Fruit fly (Drosophila melanogaster) whole organism, embryonic: ENCODE data around the gene Abl.

Experiments
- Ada2b ChIP-seq: fragments of 200-800 bp; sonication (Bioruptor generic); IDR thresholded peaks from 2 replicates; pipeline ENCODE4 v1.3.6; 2022; ENCODE audit warnings: missing biosample characterization, missing genetic modification characterization
- B-H2 ChIP-seq: fragments of 200-800 bp; sonication (Bioruptor generic); optimal IDR thresholded peaks from 2 replicates; lab custom pipeline; 2018; ENCODE audit warnings: missing biosample characterization, mild to moderate bottlenecking, missing genetic modification characterization
- Bdp1 ChIP-seq: fragments of 200-800 bp; sonication (Bioruptor generic); optimal IDR thresholded peaks from 3 replicates; lab custom pipeline; 2016; ENCODE audit warnings: missing biosample characterization, missing genetic modification characterization
- BtbVII ChIP-seq: fragments of 200-800 bp; sonication (Bioruptor generic); optimal IDR thresholded peaks from 3 replicates; lab custom pipeline; 2017; ENCODE audit warnings: missing biosample characterization, mild to moderate bottlenecking, missing genetic modification characterization
- CG10147 ChIP-seq: fragments of 200-800 bp; sonication (Bioruptor generic); optimal IDR thresholded peaks from 2 replicates; lab custom pipeline; 2019; ENCODE audit warnings: missing biosample characterization, mild to moderate bottlenecking, missing genetic modification characterization, moderate library complexity
- CG10321 ChIP-seq: fragments of 200-800 bp; sonication (Bioruptor generic); IDR thresholded peaks from 2 replicates; pipeline ENCODE4 v1.3.6; 2022; ENCODE audit warnings: missing biosample characterization, missing genetic modification characterization
- CG12155 ChIP-seq: fragments of 200-800 bp; sonication (Bioruptor generic); optimal IDR thresholded peaks from 3 replicates; lab custom pipeline; 2016; ENCODE audit warnings: missing biosample characterization, missing genetic modification characterization
- CG12299 ChIP-seq: fragments of 200-800 bp; sonication (Bioruptor generic); optimal IDR thresholded peaks from 2 replicates; lab custom pipeline; 2018; ENCODE audit warnings: missing biosample characterization, mild to moderate bottlenecking, missing genetic modification characterization
- CG1233 ChIP-seq: fragments of 200-800 bp; sonication (Bioruptor generic); optimal IDR thresholded peaks from 4 replicates; lab custom pipeline; 2018; ENCODE audit warnings: missing biosample characterization, mild to moderate bottlenecking, missing genetic modification characterization
- CG12659 ChIP-seq: fragments of 200-800 bp; sonication (Bioruptor generic); optimal IDR thresholded peaks from 3 replicates; lab custom pipeline; 2017; ENCODE audit warnings: mild to moderate bottlenecking, missing biosample characterization, missing genetic modification reagents, missing genetic modification characterization
- CG12942 ChIP-seq: fragments of 200-800 bp; sonication (Bioruptor generic); optimal IDR thresholded peaks from 3 replicates; lab custom pipeline; 2016; ENCODE audit warnings: missing biosample characterization, missing genetic modification characterization
- CG15696 ChIP-seq: fragments of 200-800 bp; sonication (Bioruptor generic); optimal IDR thresholded peaks from 2 replicates; lab custom pipeline; 2019; ENCODE audit warnings: missing biosample characterization, mild to moderate bottlenecking, missing genetic modification characterization, moderate library complexity
- CG17912 ChIP-seq: fragments of 200-800 bp; sonication (Bioruptor generic); optimal IDR thresholded peaks from 2 replicates; lab custom pipeline; 2018; ENCODE audit warnings: missing biosample characterization, mild to moderate bottlenecking, missing genetic modification characterization
- CG18599 ChIP-seq: fragments of 200-800 bp; sonication (Bioruptor generic); optimal IDR thresholded peaks from 3 replicates; lab custom pipeline; 2017; ENCODE audit warnings: missing biosample characterization, missing genetic modification characterization, mild to moderate bottlenecking, moderate library complexity, missing genetic modification reagents
- CG3407 ChIP-seq: fragments of 200-800 bp; sonication (Bioruptor generic); optimal IDR thresholded peaks from 2 replicates; lab custom pipeline; 2018; ENCODE audit warnings: missing biosample characterization, mild to moderate bottlenecking, missing genetic modification characterization
- CG42726 ChIP-seq: fragments of 200-800 bp; sonication (Bioruptor generic); IDR thresholded peaks from 2 replicates; pipeline ENCODE4 v1.3.6; 2022; ENCODE audit warnings: missing biosample characterization, missing genetic modification characterization; ENCODE audit not compliant: partially characterized antibody
- CG4707 ChIP-seq: fragments of 200-800 bp; sonication (Bioruptor generic); optimal IDR thresholded peaks from 2 replicates; lab custom pipeline; 2018; ENCODE audit warnings: missing biosample characterization, mild to moderate bottlenecking, missing genetic modification characterization, moderate library complexity
- CG6683 ChIP-seq: fragments of 200-800 bp; sonication (Bioruptor generic); optimal IDR thresholded peaks from 2 replicates; lab custom pipeline; 2017; ENCODE audit warnings: missing biosample characterization, mild to moderate bottlenecking, missing genetic modification characterization, missing genetic modification reagents
- CG7786 ChIP-seq: fragments of 200-800 bp; sonication (Bioruptor generic); optimal IDR thresholded peaks from 2 replicates; lab custom pipeline; 2016; ENCODE audit warnings: missing biosample characterization, missing genetic modification characterization
- CG7963 ChIP-seq: fragments of 200-800 bp; sonication (Bioruptor generic); IDR thresholded peaks from 3 replicates; pipeline ENCODE4 v1.3.6; 2022; ENCODE audit warnings: missing biosample characterization, missing genetic modification characterization; ENCODE audit not compliant: partially characterized antibody
- Dbx ChIP-seq: fragments of 200-800 bp; sonication (Bioruptor generic); IDR thresholded peaks from 3 replicates; pipeline ENCODE4 v1.3.6; 2022; ENCODE audit warnings: missing biosample characterization, missing genetic modification characterization
- Dek ChIP-seq: fragments of 200-800 bp; sonication (Bioruptor generic); optimal IDR thresholded peaks from 3 replicates; lab custom pipeline; 2019; ENCODE audit warnings: missing biosample characterization, mild to moderate bottlenecking, missing genetic modification characterization, moderate library complexity
- Eip74EF ChIP-seq, 2 experiments: fragments of 200-800 bp in 1 of 2; fragments of >200 bp in 1 of 2; sonication (Bioruptor generic) in 1 of 2; optimal IDR thresholded peaks; 2 replicates each; lab custom pipeline; 2017 to 2019; ENCODE audit warnings: missing biosample characterization in 2 of 2, missing genetic modification characterization in 2 of 2, mild to moderate bottlenecking in 1 of 2, moderate library complexity in 1 of 2
- Ets65A ChIP-seq: fragments of 200-800 bp; sonication (Bioruptor generic); peaks from one replicate; lab custom pipeline; 2016; ENCODE audit warnings: missing biosample characterization, missing genetic modification characterization
- Hr3 ChIP-seq: fragments of 200-800 bp; sonication (Bioruptor generic); optimal IDR thresholded peaks from 3 replicates; lab custom pipeline; 2016; ENCODE audit warnings: missing biosample characterization, missing genetic modification characterization
- Hr39 ChIP-seq: fragments of >200 bp; optimal IDR thresholded peaks from 2 replicates; lab custom pipeline; 2017
- Poxn ChIP-seq: fragments of 200-800 bp; sonication (Bioruptor generic); IDR thresholded peaks from 2 replicates; pipeline ENCODE4 v1.3.6; 2022; ENCODE audit warnings: missing biosample characterization, missing genetic modification characterization
- Sry-β ChIP-seq: fragments of 200-800 bp; sonication (Bioruptor generic); optimal IDR thresholded peaks from 2 replicates; lab custom pipeline; 2018; ENCODE audit warnings: missing biosample characterization, mild to moderate bottlenecking, missing genetic modification characterization, moderate library complexity
- YL-1 ChIP-seq: fragments of 200-800 bp; sonication (Bioruptor generic); optimal IDR thresholded peaks from 3 replicates; lab custom pipeline; 2017; ENCODE audit warnings: missing biosample characterization, mild to moderate bottlenecking, missing genetic modification characterization
- cg ChIP-seq: fragments of 200-800 bp; sonication (Bioruptor generic); optimal IDR thresholded peaks from 3 replicates; lab custom pipeline; 2019; ENCODE audit warnings: missing biosample characterization, mild to moderate bottlenecking, missing genetic modification characterization, moderate library complexity
- chn ChIP-seq: fragments of 200-800 bp; sonication (Bioruptor generic); optimal IDR thresholded peaks from 2 replicates; lab custom pipeline; 2016; ENCODE audit warnings: missing biosample characterization, missing genetic modification characterization
- ci ChIP-seq: fragments of 200-800 bp; sonication (Bioruptor generic); IDR thresholded peaks from 3 replicates; pipeline ENCODE4 v1.3.6; 2022; ENCODE audit warnings: missing biosample characterization, missing genetic modification characterization
- corto ChIP-seq: fragments of 200-800 bp; sonication (Bioruptor generic); optimal IDR thresholded peaks from 2 replicates; lab custom pipeline; 2016; ENCODE audit warnings: missing biosample characterization, mild to moderate bottlenecking, missing genetic modification characterization, moderate library complexity
- danr ChIP-seq: fragments of 200-800 bp; sonication (Bioruptor generic); IDR thresholded peaks from 2 replicates; pipeline ENCODE4 v1.3.6; 2022; ENCODE audit warnings: missing biosample characterization, missing genetic modification characterization
- dpn ChIP-seq, 2 experiments: fragments of 200-800 bp; sonication (Bioruptor generic); optimal IDR thresholded peaks; 3 replicates each; lab custom pipeline; 2016; ENCODE audit warnings: missing biosample characterization in 2 of 2, missing genetic modification characterization in 2 of 2
- ewg ChIP-seq: fragments of 200-800 bp; sonication (Bioruptor generic); optimal IDR thresholded peaks from 3 replicates; lab custom pipeline; 2017; ENCODE audit warnings: mild to moderate bottlenecking, missing biosample characterization, missing genetic modification reagents, missing genetic modification characterization
- ftz-f1 ChIP-seq: fragments of 200-800 bp; sonication (Bioruptor generic); optimal IDR thresholded peaks from 2 replicates; lab custom pipeline; 2016; ENCODE audit warnings: missing biosample characterization, missing genetic modification characterization
- grn ChIP-seq: fragments of 200-800 bp; sonication (Bioruptor generic); optimal IDR thresholded peaks from 3 replicates; lab custom pipeline; 2017; ENCODE audit warnings: missing biosample characterization, missing genetic modification characterization
- kah ChIP-seq: fragments of 200-800 bp; sonication (Bioruptor generic); optimal IDR thresholded peaks from 2 replicates; lab custom pipeline; 2018; ENCODE audit warnings: missing biosample characterization, mild to moderate bottlenecking, missing genetic modification characterization
- mld ChIP-seq: fragments of 200-800 bp; sonication (Bioruptor generic); IDR thresholded peaks from 3 replicates; pipeline ENCODE4 v1.3.6; 2022; ENCODE audit warnings: missing biosample characterization, missing genetic modification characterization; ENCODE audit not compliant: partially characterized antibody
- nau ChIP-seq: fragments of 200-800 bp; sonication (Bioruptor generic); optimal IDR thresholded peaks from 3 replicates; lab custom pipeline; 2017; ENCODE audit warnings: missing biosample characterization, mild to moderate bottlenecking, missing genetic modification characterization, missing genetic modification reagents
- oc ChIP-seq: fragments of 200-800 bp; sonication (Bioruptor generic); optimal IDR thresholded peaks from 2 replicates; lab custom pipeline; 2018; ENCODE audit warnings: missing biosample characterization, mild to moderate bottlenecking, missing genetic modification characterization, moderate library complexity
- phol ChIP-seq: fragments of 200-800 bp; sonication (Bioruptor generic); optimal IDR thresholded peaks from 3 replicates; lab custom pipeline; 2018; ENCODE audit warnings: missing biosample characterization, mild to moderate bottlenecking, missing genetic modification characterization, moderate library complexity
- ranshi ChIP-seq: fragments of 200-800 bp; sonication (Bioruptor generic); IDR thresholded peaks from 2 replicates; pipeline ENCODE4 v1.3.6; 2022; ENCODE audit warnings: missing biosample characterization, missing genetic modification characterization
- repo ChIP-seq: fragments of 200-800 bp; sonication (Bioruptor generic); optimal IDR thresholded peaks from 2 replicates; lab custom pipeline; 2016; ENCODE audit warnings: missing biosample characterization, missing genetic modification characterization
- sr ChIP-seq: fragments of 200-800 bp; sonication (Bioruptor generic); IDR thresholded peaks from 3 replicates; pipeline ENCODE4 v1.3.6; 2022; ENCODE audit warnings: missing biosample characterization, missing genetic modification characterization
- tap ChIP-seq: fragments of 200-800 bp; optimal IDR thresholded peaks from 3 replicates; lab custom pipeline; 2019; ENCODE audit warnings: missing biosample characterization, mild to moderate bottlenecking, missing genetic modification characterization, moderate library complexity
- vfl ChIP-seq: fragments of 200-800 bp; sonication (Bioruptor generic); optimal IDR thresholded peaks from 2 replicates; lab custom pipeline; 2016; ENCODE audit warnings: missing biosample characterization, missing genetic modification characterization
- vnd ChIP-seq: fragments of 200-800 bp; sonication (Bioruptor generic); IDR thresholded peaks from 3 replicates; pipeline ENCODE4 v1.3.6; 2022; ENCODE audit warnings: missing biosample characterization, missing genetic modification characterization; ENCODE audit not compliant: partially characterized antibody
- zfh2 ChIP-seq: fragments of 200-800 bp; sonication (Bioruptor generic); optimal IDR thresholded peaks from 2 replicates; lab custom pipeline; 2016; ENCODE audit warnings: missing biosample characterization, missing genetic modification characterization

Abl gene

dm6 chr3L:16609120-16609519, 38.6 kb downstream of the Abl start, which contains the start of gene CG4098 (continued):
- TF ChIP-seq sr (GFP tag; lab: Robert Waterston, UW) = 0 out of 3 replicates have a peak, but pooled peaks have one; percentile 27
- no peak for TF ChIP-seq Eip74EF (GFP tag; optimal IDR thresholded peaks at IDR 0.05; lab: Kevin White, UChicago)
- TF ChIP-seq oc (tag; lab: Kevin White, UChicago) = no peak
- TF ChIP-seq CG12942 (GFP tag; lab: Kevin White, UChicago) = peak; percentile 52
- no peak for TF ChIP-seq ewg (GFP tag; lab: Kevin White, UChicago)
- TF ChIP-seq Hr3 (GFP tag; lab: Kevin White, UChicago) = peak; percentile 39
- peak; percentile 21 for TF ChIP-seq CG17912 (GFP tag; lab: Kevin White, UChicago)
- TF ChIP-seq cg (GFP tag; lab: Kevin White, UChicago) = no peak
- no peak for TF ChIP-seq Ets65A
- TF ChIP-seq B-H2 (GFP tag; lab: Kevin White, UChicago) = peak; percentile 40
- TF ChIP-seq Dek (tag; lab: Kevin White, UChicago) = peak; percentile 47
- peak; percentile 75 for TF ChIP-seq zfh2 (GFP tag; lab: Kevin White, UChicago)
- no peak for TF ChIP-seq BtbVII (GFP tag; lab: Kevin White, UChicago)
- peak; percentile 37 for TF ChIP-seq YL-1 (GFP tag; lab: Kevin White, UChicago)
- peak; percentile 65 for TF ChIP-seq CG18599 (GFP tag; lab: Kevin White, UChicago)
- TF ChIP-seq CG6683 = no peak
- peak; percentile 46 for TF ChIP-seq chn (GFP tag; lab: Kevin White, UChicago)
- peak; percentile 17 for TF ChIP-seq corto (GFP tag; lab: Kevin White, UChicago)
- TF ChIP-seq repo (GFP tag; lab: Kevin White, UChicago) = no peak
- TF ChIP-seq grn (GFP tag; lab: Kevin White, UChicago) = no peak
- TF ChIP-seq CG12659 = peak; percentile 70
- peak; percentile 25 for TF ChIP-seq phol (tag; lab: Kevin White, UChicago)
- TF ChIP-seq CG10147 (GFP tag; lab: Kevin White, UChicago) = peak; percentile 13
- no peak for TF ChIP-seq Poxn
- no peak for TF ChIP-seq nau (GFP tag; lab: Kevin White, UChicago)
- TF ChIP-seq CG12155 = peak; percentile 58
- no peak for TF ChIP-seq mld (GFP tag; lab: Robert Waterston, UW)
- no peak for TF ChIP-seq vnd (GFP tag; lab: Robert Waterston, UW)
- TF ChIP-seq CG12299 = no peak
- TF ChIP-seq CG7963 = no peak
- no peak for TF ChIP-seq CG4707 (GFP tag; lab: Kevin White, UChicago)
- TF ChIP-seq Hr39 (lab: Kevin White, UChicago) = no peak
- TF ChIP-seq CG15696 (tag; lab: Kevin White, UChicago) = no peak
- TF ChIP-seq kah (GFP tag; lab: Kevin White, UChicago) = no peak
- TF ChIP-seq ftz-f1 (GFP tag; lab: Kevin White, UChicago) = peak; percentile 10
- peak; percentile 68; the same call in 2 of the 3 replicates for TF ChIP-seq Dbx (GFP tag; lab: Robert Waterston, UW)
- TF ChIP-seq Sry-β (GFP tag; lab: Kevin White, UChicago) = no peak
- TF ChIP-seq ci = peak; percentile 87; the same call in 2 of the 3 replicates
- TF ChIP-seq CG7786 = peak; percentile 68
- no peak for TF ChIP-seq danr
- peak; percentile 48 for TF ChIP-seq vfl
- no peak for TF ChIP-seq CG3407
- no peak for TF ChIP-seq CG42726 (GFP tag; lab: Robert Waterston, UW)
- peak; percentile 71 to 72 for TF ChIP-seq dpn (GFP tag; optimal IDR thresholded peaks at IDR 0.05; lab: Kevin White, UChicago)
- peak; percentile 56 for TF ChIP-seq ranshi (GFP tag; lab: Robert Waterston, UW)
- peak; percentile 25 for TF ChIP-seq CG1233
- TF ChIP-seq Bdp1 = peak; percentile 46
- TF ChIP-seq CG10321 (GFP tag; lab: Robert Waterston, UW) = 0 out of 2 replicates have a peak, but pooled peaks have one; percentile 9
- TF ChIP-seq tap (tag; lab: Kevin White, UChicago) = peak; percentile 18
- TF ChIP-seq Ada2b (GFP tag; lab: Robert Waterston, UW) = peak; percentile 64; the same call in 1 of the 2 replicates
